Worm (Caenorhabditis elegans): ENCODE data around the gene daf-19.
A peak's percentile ranks its signal among the peaks of the same experiment; 100 is the strongest.

Gene daf-19

DNA sequence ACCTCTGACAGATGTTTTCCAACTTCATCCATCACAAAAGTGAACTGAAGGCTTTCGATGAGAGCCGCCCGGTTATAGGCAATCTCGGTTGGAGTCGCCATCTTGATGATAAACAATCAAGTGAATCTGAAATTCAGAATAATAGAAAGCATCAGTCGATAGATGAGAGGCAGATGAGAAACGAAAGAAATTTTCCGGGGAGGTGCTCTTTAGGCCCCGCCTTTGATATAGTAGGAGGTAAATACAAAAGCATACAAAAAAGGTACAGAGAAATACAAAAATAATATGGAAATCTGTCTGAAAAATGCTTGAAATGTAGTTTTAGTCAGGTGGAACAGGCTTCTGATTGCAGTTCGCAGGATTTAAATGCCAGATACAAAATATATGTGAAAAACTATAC lies 13.5 kb upstream of the daf-19 start, which contains the start of gene srd-1:
Gene srd-1, minus strand, starts transcription at position 101 of the 400 bp plus-strand sequence.
- TF ChIP-seq sox-4 (tag; optimal IDR thresholded peaks at IDR 0.05) (no peak), nfya-1 (tag; optimal IDR thresholded peaks at IDR 0.05) (no peak), zip-5 (tag; optimal IDR thresholded peaks at IDR 0.05) (no peak), hlh-6 (tag; optimal IDR thresholded peaks at IDR 0.05) (no peak), ceh-6 (GFP tag; optimal IDR thresholded peaks at IDR 0.05) (no peak), ceh-24 (tag; optimal IDR thresholded peaks at IDR 0.05) (no peak), eyg-1 (tag; optimal IDR thresholded peaks at IDR 0.05) (no peak), madf-2 (tag; optimal IDR thresholded peaks at IDR 0.05) (no peak)

DNA sequence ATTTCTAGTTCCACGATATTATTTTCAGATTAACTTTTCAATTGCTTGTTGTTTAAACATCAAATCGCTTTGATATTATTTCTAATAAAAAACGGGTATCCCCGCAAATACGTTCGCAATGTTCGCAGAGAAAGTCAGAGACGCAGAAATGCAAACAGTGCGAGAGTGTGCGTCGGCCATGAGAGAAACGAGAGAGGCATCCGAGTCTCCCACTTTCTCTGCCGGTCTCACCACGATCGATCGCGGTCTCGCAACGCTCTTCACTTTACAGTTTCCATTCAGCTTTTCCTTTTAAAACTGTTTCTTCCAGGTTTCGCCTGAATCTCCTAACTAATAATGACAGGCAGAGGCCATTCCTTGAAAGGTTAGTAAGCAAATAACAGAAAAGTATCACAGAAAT lies 5.2 kb upstream of the daf-19 start, which contains the start of gene F33H1.4:
Gene F33H1.4, plus strand, starts transcription at position 311 of the 400 bp plus-strand sequence.
- TF ChIP-seq Y22D7AL.16 (tag; optimal IDR thresholded peaks at IDR 0.05) (no peak), tbx-7 (tag; optimal IDR thresholded peaks at IDR 0.05) (no peak), hlh-15 (tag; optimal IDR thresholded peaks at IDR 0.05) (no peak), ceh-34 (tag; optimal IDR thresholded peaks at IDR 0.05) (no peak), ceh-48 (tag; optimal IDR thresholded peaks at IDR 0.05) (peak; percentile 57), ahr-1 (tag; optimal IDR thresholded peaks at IDR 0.05) (no peak), unc-55 (GFP tag; optimal IDR thresholded peaks at IDR 0.05) (peak; percentile 60), eyg-1 (tag; optimal IDR thresholded peaks at IDR 0.05) (no peak), pag-3 (tag; optimal IDR thresholded peaks at IDR 0.05; ENCODE audit: borderline replicate concordance) (no peak), ceh-2 (tag; optimal IDR thresholded peaks at IDR 0.05) (no peak), lim-6 (tag; optimal IDR thresholded peaks at IDR 0.05) (no peak), ceh-31 (tag; optimal IDR thresholded peaks at IDR 0.05) (peak; percentile 19), ttx-3 (tag; optimal IDR thresholded peaks at IDR 0.05) (no peak), ama-1 (optimal IDR thresholded peaks at IDR 0.05) (peak; percentile 22), ztf-16 (tag; optimal IDR thresholded peaks at IDR 0.05) (no peak), elt-4 (tag; optimal IDR thresholded peaks at IDR 0.05) (no peak), ceh-6 (GFP tag; optimal IDR thresholded peaks at IDR 0.05) (no peak)

DNA sequence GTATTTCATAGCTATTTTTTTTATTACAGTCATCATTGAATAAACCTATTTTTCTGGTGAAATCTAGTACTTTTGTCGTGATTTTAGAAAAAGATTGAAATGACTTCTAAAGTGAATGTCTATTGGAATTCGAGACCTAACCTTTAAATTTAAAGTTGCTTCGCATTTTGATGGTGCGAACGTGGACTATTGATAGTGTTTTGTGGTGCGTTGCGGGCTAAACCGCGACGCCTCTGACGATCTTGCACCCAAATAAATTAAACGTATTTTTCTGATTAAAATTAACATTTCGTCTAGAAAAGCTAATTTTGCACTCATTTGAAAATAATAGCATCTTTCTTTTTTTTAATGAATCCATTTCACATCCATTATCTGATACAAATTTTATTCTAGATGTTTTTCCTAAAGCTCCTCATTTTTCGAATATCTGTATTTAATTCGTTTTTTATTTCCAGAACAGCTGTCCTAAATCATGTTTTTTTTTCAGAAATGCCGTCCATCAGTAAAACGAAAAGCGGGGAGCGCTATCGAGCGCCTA lies 3.4 kb upstream of the daf-19 start, which contains the start of gene wbp-11:
Gene wbp-11, plus strand, starts transcription at position 488 of the 538 bp plus-strand sequence.
- TF ChIP-seq unc-42 (tag; optimal IDR thresholded peaks at IDR 0.05) (peak; percentile 46), lin-11 (tag; optimal IDR thresholded peaks at IDR 0.05) (no peak)

DNA sequence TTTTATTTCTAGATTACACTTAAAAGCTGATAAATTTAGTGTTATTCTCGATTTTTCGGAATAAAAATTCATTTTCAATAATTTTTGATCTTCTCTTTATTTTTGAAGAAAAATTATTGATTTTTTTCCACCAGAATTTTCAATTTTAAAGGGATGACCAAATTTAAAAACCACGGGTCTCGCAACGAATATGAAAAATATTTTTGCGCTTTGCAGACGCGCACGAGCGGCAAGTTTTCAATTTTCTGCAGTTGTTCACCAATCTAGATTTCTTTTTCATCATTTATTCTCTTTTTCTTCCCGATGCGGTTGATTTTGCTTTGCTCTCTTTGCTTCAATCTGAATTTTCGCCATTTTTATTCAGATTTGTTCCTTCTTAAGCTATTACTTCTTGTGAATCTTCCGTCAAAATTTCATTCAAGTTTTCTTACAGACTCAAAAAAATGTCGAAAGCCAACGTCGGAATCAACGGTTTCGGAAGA lies 1.7 kb upstream of the daf-19 start, which contains the start of gene gpd-4:
Gene gpd-4, plus strand, starts transcription at position 432 of the 482 bp plus-strand sequence.
- TF ChIP-seq sox-4 (tag; optimal IDR thresholded peaks at IDR 0.05) = no peak
- no peak for TF ChIP-seq tbx-2 (tag; optimal IDR thresholded peaks at IDR 0.05)

DNA sequence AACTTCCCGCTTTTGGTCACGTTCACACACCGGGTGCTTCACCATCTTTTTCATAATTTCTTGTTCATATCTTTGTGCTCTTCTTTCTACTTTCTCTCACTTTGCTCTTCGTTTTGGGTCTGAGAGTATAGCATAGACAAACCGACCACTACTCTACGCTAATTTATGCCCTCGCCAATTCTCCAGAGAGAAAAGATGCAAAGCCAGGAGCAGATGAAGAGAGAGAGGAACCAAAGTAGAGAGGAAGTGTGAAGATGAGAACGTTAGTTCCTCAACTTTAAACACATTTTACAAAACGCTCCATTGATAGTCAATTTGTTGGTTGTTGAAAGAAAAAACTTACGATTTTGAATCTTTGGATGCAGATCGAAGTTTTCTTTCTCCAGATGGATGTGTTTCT lies 1.4 kb downstream of the daf-19 start:
- TF ChIP-seq unc-86 (tag; optimal IDR thresholded peaks at IDR 0.05) = no peak
- TF ChIP-seq T23F11.4 (GFP tag; optimal IDR thresholded peaks at IDR 0.05) = no peak

DNA sequence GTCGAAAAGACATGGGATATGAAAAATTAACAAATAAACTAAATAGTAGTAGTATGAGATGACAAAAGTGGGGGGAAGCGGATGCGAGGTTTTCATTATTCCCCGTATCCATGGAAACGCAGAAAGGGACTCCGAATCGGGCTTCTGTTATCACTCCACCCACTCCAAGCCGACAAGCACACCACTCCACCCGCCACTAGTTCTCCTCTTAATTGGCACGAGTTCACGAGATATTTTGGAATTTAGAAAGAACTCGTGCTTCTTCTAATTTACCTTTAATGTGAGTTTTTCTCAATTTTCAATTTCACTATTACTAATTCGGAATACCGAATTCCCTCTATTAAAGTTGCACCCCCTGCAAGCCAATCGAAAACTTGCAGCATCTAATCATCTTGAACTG lies 2.8 kb downstream of the daf-19 start:
- TF ChIP-seq hlh-15 (tag; optimal IDR thresholded peaks at IDR 0.05) (no peak), hlh-30 (tag; optimal IDR thresholded peaks at IDR 0.05; ENCODE audit: insufficient read depth) (no peak), dmd-4 (tag; optimal IDR thresholded peaks at IDR 0.05; ENCODE audit: borderline replicate concordance) (no peak), ets-4 (tag; optimal IDR thresholded peaks at IDR 0.05) (no peak), ceh-31 (tag; optimal IDR thresholded peaks at IDR 0.05) (no peak), elt-4 (tag; optimal IDR thresholded peaks at IDR 0.05) (no peak), gmeb-2 (tag; optimal IDR thresholded peaks at IDR 0.05) (no peak), mec-3 (tag; optimal IDR thresholded peaks at IDR 0.05; ENCODE audit: borderline replicate concordance) (no peak), ceh-22 (tag; optimal IDR thresholded peaks at IDR 0.05) (no peak), fkh-10 (GFP tag; optimal IDR thresholded peaks at IDR 0.05) (no peak), madf-2 (tag; optimal IDR thresholded peaks at IDR 0.05) (no peak), tbx-7 (tag; optimal IDR thresholded peaks at IDR 0.05) (no peak), hlh-6 (tag; optimal IDR thresholded peaks at IDR 0.05) (no peak), sox-4 (tag; optimal IDR thresholded peaks at IDR 0.05) (no peak), lim-6 (tag; optimal IDR thresholded peaks at IDR 0.05) (no peak)
